Worm (Caenorhabditis elegans) whole organism, late embryonic: ENCODE results near the gene dsl-1.

ENCODE experiments used
- Y22D7AL.16 ChIP-seq: sonication (generic microtip); optimal IDR thresholded peaks from 2 replicates; lab custom pipeline; 2016; ENCODE audit warnings: missing genetic modification characterization, missing compliant biosample characterization
- ahr-1 ChIP-seq: sonication (generic microtip); optimal IDR thresholded peaks from 2 replicates; lab custom pipeline; 2016; ENCODE audit warnings: missing genetic modification characterization, missing compliant biosample characterization
- ceh-14 ChIP-seq: sonication (generic microtip); optimal IDR thresholded peaks from 2 replicates; lab custom pipeline; 2016; ENCODE audit warnings: missing genotype, missing genetic modification characterization, missing compliant biosample characterization
- ceh-30 ChIP-seq: fragments of 150-350 bp; optimal IDR thresholded peaks from 2 replicates; lab custom pipeline; 2014; ENCODE audit warnings: missing biosample characterization, missing genetic modification characterization
- ceh-34 ChIP-seq: sonication (generic microtip); optimal IDR thresholded peaks from 2 replicates; lab custom pipeline; 2016; ENCODE audit warnings: mild to moderate bottlenecking, missing genetic modification characterization, missing compliant biosample characterization
- ceh-48 ChIP-seq: sonication (generic microtip); optimal IDR thresholded peaks from 2 replicates; lab custom pipeline; 2016; ENCODE audit warnings: missing genetic modification characterization, inconsistent platforms, missing compliant biosample characterization
- che-1 ChIP-seq: sonication (generic microtip); optimal IDR thresholded peaks from 2 replicates; lab custom pipeline; 2016; ENCODE audit warnings: mild to moderate bottlenecking, missing genetic modification characterization, missing compliant biosample characterization
- ets-4 ChIP-seq: sonication (generic microtip); optimal IDR thresholded peaks from 2 replicates; lab custom pipeline; 2016; ENCODE audit warnings: missing genetic modification characterization, missing compliant biosample characterization
- eyg-1 ChIP-seq: sonication (generic microtip); optimal IDR thresholded peaks from 2 replicates; lab custom pipeline; 2016; ENCODE audit warnings: missing genotype, missing genetic modification characterization, missing compliant biosample characterization
- fax-1 ChIP-seq: sonication (generic microtip); optimal IDR thresholded peaks from 2 replicates; lab custom pipeline; 2016; ENCODE audit warnings: missing genotype, missing genetic modification characterization, missing compliant biosample characterization
- fkh-10 ChIP-seq: fragments of 150-350 bp; optimal IDR thresholded peaks from 2 replicates; lab custom pipeline; 2014; ENCODE audit warnings: missing biosample characterization, missing genetic modification reagents, missing genetic modification characterization
- fkh-6 ChIP-seq: sonication (generic microtip); optimal IDR thresholded peaks from 2 replicates; lab custom pipeline; 2016; ENCODE audit warnings: missing genetic modification characterization, missing compliant biosample characterization
- hlh-30 ChIP-seq: sonication (generic microtip); optimal IDR thresholded peaks from 2 replicates; lab custom pipeline; 2017; ENCODE audit warnings: antibody characterized with exemption, missing genetic modification characterization, missing compliant biosample characterization; ENCODE audit not compliant: insufficient read depth
- lim-6 ChIP-seq: sonication (generic microtip); optimal IDR thresholded peaks from 2 replicates; lab custom pipeline; 2016; ENCODE audit warnings: missing genetic modification characterization, missing compliant biosample characterization
- lin-11 ChIP-seq: fragments of 200-800 bp; sonication (Bioruptor generic); optimal IDR thresholded peaks from 2 replicates; lab custom pipeline; 2018; ENCODE audit warnings: mild to moderate bottlenecking, missing genetic modification characterization, missing compliant biosample characterization
- nfya-1 ChIP-seq: sonication (generic microtip); optimal IDR thresholded peaks from 2 replicates; lab custom pipeline; 2017; ENCODE audit warnings: missing genetic modification characterization, mild to moderate bottlenecking, missing compliant biosample characterization, antibody characterized with exemption, moderate library complexity
- nhr-232 ChIP-seq: sonication (generic microtip); optimal IDR thresholded peaks from 2 replicates; lab custom pipeline; 2016; ENCODE audit warnings: missing genetic modification characterization, missing compliant biosample characterization
- npax-4 ChIP-seq: sonication (generic microtip); optimal IDR thresholded peaks from 2 replicates; lab custom pipeline; 2016; ENCODE audit warnings: missing genetic modification characterization, missing compliant biosample characterization
- odd-2 ChIP-seq: sonication (generic microtip); optimal IDR thresholded peaks from 2 replicates; lab custom pipeline; 2017; ENCODE audit warnings: antibody characterized with exemption, mild to moderate bottlenecking, missing genetic modification characterization, missing compliant biosample characterization
- pat-9 ChIP-seq: fragments of 200-800 bp; sonication (Bioruptor generic); optimal IDR thresholded peaks from 2 replicates; lab custom pipeline; 2018; ENCODE audit warnings: mild to moderate bottlenecking, missing genetic modification characterization, moderate library complexity, missing compliant biosample characterization
- pax-1 ChIP-seq: fragments of 150-350 bp; optimal IDR thresholded peaks from 2 replicates; lab custom pipeline; 2014; ENCODE audit warnings: missing biosample characterization, missing genetic modification characterization
- pha-2 ChIP-seq: sonication (generic microtip); optimal IDR thresholded peaks from 2 replicates; lab custom pipeline; 2017; ENCODE audit warnings: mild to moderate bottlenecking, missing genetic modification characterization, missing compliant biosample characterization
- sox-2 ChIP-seq: fragments of 200-800 bp; sonication (Bioruptor generic); IDR thresholded peaks from 2 replicates; pipeline ENCODE4 v1.3.6; 2022; ENCODE audit warnings: missing genetic modification reagents, missing genetic modification characterization, missing compliant biosample characterization
- syd-9 ChIP-seq: sonication (generic microtip); optimal IDR thresholded peaks from 2 replicates; lab custom pipeline; 2016; ENCODE audit warnings: mild to moderate bottlenecking, missing genetic modification characterization, moderate library complexity, missing compliant biosample characterization
- ttx-3 ChIP-seq: sonication (generic microtip); optimal IDR thresholded peaks from 2 replicates; lab custom pipeline; 2016; ENCODE audit warnings: missing genetic modification reagents, missing genetic modification characterization, missing compliant biosample characterization
- unc-55 ChIP-seq: sonication (generic microtip); optimal IDR thresholded peaks from 2 replicates; lab custom pipeline; 2017; ENCODE audit warnings: missing biosample characterization, missing genetic modification reagents, missing genetic modification characterization
- unc-86 ChIP-seq: sonication (generic microtip); optimal IDR thresholded peaks from 2 replicates; lab custom pipeline; 2016; ENCODE audit warnings: missing genetic modification characterization, missing compliant biosample characterization
- zip-5 ChIP-seq: sonication (generic microtip); optimal IDR thresholded peaks from 2 replicates; lab custom pipeline; 2016; ENCODE audit warnings: missing genetic modification characterization, missing compliant biosample characterization
- ztf-16 ChIP-seq: sonication (generic microtip); optimal IDR thresholded peaks from 2 replicates; lab custom pipeline; 2017; ENCODE audit warnings: missing genetic modification characterization, missing compliant biosample characterization

Gene dsl-1

DNA sequence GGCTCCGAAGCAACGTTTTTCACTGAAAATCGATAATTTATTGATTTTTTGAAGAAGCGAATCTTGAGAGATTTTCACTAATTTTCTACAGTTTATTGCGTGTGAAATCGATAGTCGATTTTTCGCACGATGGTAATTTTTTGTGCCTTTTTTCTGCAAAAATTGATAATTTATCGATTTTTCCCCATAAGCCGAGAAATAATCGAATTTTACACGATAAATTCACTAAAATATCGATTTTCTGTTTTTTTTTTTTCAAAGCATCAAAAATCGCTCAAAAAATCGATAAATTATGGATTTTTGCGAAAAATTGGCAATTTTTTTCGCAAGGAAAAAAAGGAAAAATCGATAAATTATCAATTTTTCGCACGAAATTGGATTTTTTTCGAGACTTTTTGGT is 27.9 kb upstream of the dsl-1 start:
- TF ChIP-seq ceh-48 (tag; lab: Kevin White, UChicago) (peak; percentile 10), hlh-30 (tag; lab: Kevin White, UChicago) (no peak)

DNA sequence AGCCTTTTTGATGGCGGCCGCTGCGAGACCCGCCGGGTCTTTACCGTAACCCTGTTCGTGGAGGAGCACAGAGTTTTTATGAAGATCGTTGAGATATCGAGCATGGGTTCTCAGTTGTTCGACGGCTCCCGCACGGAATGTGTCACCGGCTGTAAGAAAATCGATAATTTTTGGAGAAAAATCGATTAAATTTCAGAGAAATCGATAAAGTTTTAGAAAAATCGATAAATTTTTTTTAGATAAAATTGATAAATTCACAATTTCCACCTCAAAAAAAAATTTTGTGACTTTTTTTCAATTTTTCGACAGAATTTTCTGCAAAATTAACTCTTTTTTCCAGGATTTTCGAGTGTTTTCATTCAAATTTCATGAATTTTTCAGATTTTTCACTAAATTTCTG is 26.9 kb upstream of the dsl-1 start:
- TF ChIP-seq nhr-232 (tag; lab: Kevin White, UChicago) (no peak), ceh-30 (tag; lab: Kevin White, UChicago) (no peak)

DNA sequence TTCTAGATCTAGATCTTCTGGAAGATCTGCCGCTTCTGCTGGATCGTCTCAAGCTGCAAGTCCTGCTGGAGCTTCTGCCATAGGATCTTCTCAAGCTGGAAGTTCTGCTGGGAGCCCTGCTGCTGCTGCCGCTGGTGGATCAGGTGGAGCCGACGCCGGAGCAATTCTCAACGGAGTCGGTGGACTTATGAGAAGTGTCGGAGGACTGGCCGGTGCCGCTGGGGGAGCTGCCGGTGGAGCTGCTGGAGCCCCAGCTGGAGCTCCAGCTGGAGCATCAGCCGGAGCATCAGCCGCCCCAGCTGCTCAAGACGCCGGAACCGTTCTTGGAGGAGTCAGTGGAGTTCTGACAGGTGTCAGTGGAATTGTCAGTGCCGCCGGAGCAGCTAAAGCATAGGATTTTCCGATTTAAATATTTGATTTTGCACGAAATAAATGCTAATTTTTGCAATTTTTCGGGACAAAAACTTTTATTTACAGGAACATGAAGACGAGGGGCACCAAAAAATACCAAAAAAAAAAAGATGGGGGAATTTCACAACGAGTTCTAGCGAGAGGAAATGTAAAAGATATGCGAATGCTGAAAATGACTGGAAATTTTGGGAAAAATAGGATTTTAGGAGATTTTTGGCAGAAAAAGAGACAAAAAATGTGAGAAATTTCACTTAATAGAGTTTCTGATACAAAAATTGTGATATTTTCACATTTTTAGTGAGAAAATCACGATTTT is 24.7 kb upstream of the dsl-1 start:
- TF ChIP-seq lim-6 (tag; lab: Kevin White, UChicago) (no peak), ahr-1 (tag; lab: Kevin White, UChicago) (no peak), zip-5 (tag; lab: Kevin White, UChicago) (no peak), Y22D7AL.16 (no peak), syd-9 (tag; lab: Kevin White, UChicago) (no peak), fkh-6 (tag; lab: Kevin White, UChicago) (no peak), sox-2 (no peak), unc-86 (tag; lab: Kevin White, UChicago) (no peak), ceh-34 (tag; lab: Kevin White, UChicago) (no peak), nfya-1 (no peak), ceh-30 (tag; lab: Kevin White, UChicago) (no peak)

DNA sequence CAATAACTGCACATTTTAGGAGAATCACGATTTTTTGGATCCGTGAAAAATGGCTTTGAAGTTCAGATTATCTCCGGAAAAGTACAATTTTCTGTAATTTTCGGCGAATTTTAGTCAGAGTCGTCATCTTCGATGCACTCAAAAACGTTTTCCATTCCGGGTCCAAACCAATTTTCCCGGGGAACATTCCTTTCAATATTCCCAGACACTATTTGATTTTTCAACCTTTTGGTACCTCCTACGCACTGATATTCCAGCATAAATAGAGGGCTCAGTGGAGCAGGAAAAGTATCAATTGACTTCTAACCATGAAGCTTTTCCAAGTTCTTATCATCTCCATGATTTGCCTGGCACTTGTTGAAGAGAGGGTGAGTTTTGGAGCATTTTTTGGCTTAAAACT is 23.7 kb upstream of the dsl-1 start, which contains the start of gene W09G12.6:
W09G12.6 (plus strand) TSS at position 301 of the 400 bp plus-strand sequence.
- TF ChIP-seq pha-2 (tag; lab: Kevin White, UChicago) (no peak), odd-2 (tag; lab: Kevin White, UChicago) (no peak), eyg-1 (tag; lab: Kevin White, UChicago) (no peak)

DNA sequence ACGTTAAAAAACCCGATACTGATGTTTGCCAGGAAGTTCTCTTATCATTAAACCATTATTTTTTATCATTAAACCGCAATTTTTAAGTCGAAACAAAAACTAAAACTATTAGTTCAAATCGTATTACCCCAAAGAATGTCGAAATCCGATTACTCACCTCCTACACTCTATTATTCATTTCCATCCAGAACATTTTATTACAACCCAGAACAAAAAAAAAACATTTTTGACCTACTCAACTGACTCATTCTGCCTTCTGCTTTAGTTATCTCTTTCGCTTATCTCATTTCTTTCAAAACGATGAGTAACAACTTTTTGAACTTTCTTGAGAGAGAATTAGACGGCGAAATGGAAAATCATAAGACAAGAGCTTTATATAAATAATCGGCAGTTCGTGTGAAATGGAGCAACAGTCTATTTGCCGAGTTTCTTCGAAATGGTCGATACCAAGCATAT is 20.8 kb upstream of the dsl-1 start, which contains the start of gene W09G12.7:
W09G12.7 (plus strand) TSS at position 406 of the 456 bp plus-strand sequence.
- TF ChIP-seq nhr-232 (tag; lab: Kevin White, UChicago) (no peak), ttx-3 (tag; lab: Kevin White, UChicago) (no peak), ahr-1 (tag; lab: Kevin White, UChicago) (no peak), lin-11 (tag; lab: Kevin White, UChicago) (no peak), pax-1 (tag; lab: Kevin White, UChicago) (no peak)

DNA sequence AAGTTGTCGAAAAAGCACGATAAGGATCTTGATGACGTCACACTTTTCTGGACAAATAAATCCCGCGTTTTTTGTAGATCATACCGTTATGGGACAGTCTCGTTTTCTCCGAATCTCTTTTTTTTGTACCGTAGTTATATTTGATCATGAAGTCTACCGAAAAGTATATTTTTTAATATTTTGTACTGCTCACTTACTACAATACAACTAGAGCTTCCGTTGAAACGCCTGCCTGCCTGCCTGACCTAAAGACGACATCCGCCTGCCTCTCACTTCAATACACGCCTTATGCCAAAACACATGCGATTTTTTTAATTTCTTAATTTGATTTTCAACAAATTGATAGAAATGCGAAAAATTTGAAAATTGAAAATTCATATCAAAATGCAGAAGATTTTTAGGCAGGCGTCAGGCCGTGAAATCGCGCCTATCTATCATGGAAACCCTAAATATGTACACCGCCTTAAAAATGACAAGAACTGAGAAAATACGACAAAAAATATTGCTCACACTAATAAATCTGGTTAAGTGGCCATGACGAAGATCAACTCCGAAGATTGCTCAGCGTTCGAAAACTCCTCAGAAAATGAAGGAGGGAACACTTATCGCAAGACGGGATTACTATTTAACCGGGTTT is 17.8 kb upstream of the dsl-1 start, which contains the start of gene W09G12.8:
W09G12.8 (plus strand) TSS at position 587 of the 637 bp plus-strand sequence.
- TF ChIP-seq fax-1 (tag; lab: Kevin White, UChicago) = no peak
- TF ChIP-seq npax-4 (tag; lab: Kevin White, UChicago) = no peak
- no peak for TF ChIP-seq syd-9 (tag; lab: Kevin White, UChicago)
- TF ChIP-seq pat-9 = no peak
- TF ChIP-seq ceh-30 (tag; lab: Kevin White, UChicago) = no peak
- no peak for TF ChIP-seq unc-55 (GFP tag; lab: Kevin White, UChicago)
- no peak for TF ChIP-seq ttx-3 (tag; lab: Kevin White, UChicago)
- no peak for TF ChIP-seq ets-4
- no peak for TF ChIP-seq ztf-16
- TF ChIP-seq che-1 (tag; lab: Kevin White, UChicago) = no peak
- TF ChIP-seq ahr-1 (tag; lab: Kevin White, UChicago) = no peak
- no peak for TF ChIP-seq fkh-10 (GFP tag; lab: Kevin White, UChicago)
- no peak for TF ChIP-seq ceh-14 (tag; lab: Kevin White, UChicago)
- TF ChIP-seq, all 69 proteins: peak for 0
